Worm (Caenorhabditis elegans): ENCODE results near the gene K09C6.9.

ce11 chrV:878567-878966 lies 23.7 kb upstream of the K09C6.9 start, which contains the start of gene T02B11.8:
- TF ChIP-seq pha-4 (GFP tag; IDR thresholded peaks at IDR 0.05) (no peak), pha-4 (tag; optimal IDR thresholded peaks at IDR 0.05) (no peak), jun-1 (tag; optimal IDR thresholded peaks at IDR 0.05) (no peak), nhr-77 (tag; optimal IDR thresholded peaks at IDR 0.05) (no peak), lsy-2 (tag; optimal IDR thresholded peaks at IDR 0.05) (no peak), tag-97 (GFP tag; IDR thresholded peaks at IDR 0.05) (no peak), skn-1 (tag; optimal IDR thresholded peaks at IDR 0.05) (no peak), fos-1 (tag; optimal IDR thresholded peaks at IDR 0.05) (no peak), ceh-28 (tag; optimal IDR thresholded peaks at IDR 0.05) (no peak), cey-2 (tag; optimal IDR thresholded peaks at IDR 0.05; ENCODE audit: borderline replicate concordance, insufficient read depth) (no peak), egl-43 (GFP tag; IDR thresholded peaks at IDR 0.05) (no peak), daf-12 (tag; optimal IDR thresholded peaks at IDR 0.05) (no peak), ceh-20 (GFP tag; IDR thresholded peaks at IDR 0.05) (no peak), T26A8.4 (GFP tag; IDR thresholded peaks at IDR 0.05) (no peak), zag-1 (tag; optimal IDR thresholded peaks at IDR 0.05) (no peak)

All from whole organism, L4 larva.